Fruit fly (Drosophila melanogaster) whole organism, embryonic: ENCODE measurements around the gene Ripalpha.
A peak's percentile ranks its signal among the peaks of the same experiment; 100 is the strongest.

Experiments used
- Asciz ChIP-seq: fragments of 200-800 bp; sonication (Bioruptor generic); optimal IDR thresholded peaks from 2 replicates; lab custom pipeline; 2017; ENCODE audit warnings: missing biosample characterization, mild to moderate bottlenecking, missing genetic modification characterization, missing genetic modification reagents
- Atf3 ChIP-seq: fragments of 200-800 bp; sonication (Bioruptor generic); optimal IDR thresholded peaks from 3 replicates; lab custom pipeline; 2016; ENCODE audit warnings: missing biosample characterization, missing genetic modification characterization
- Atf6 ChIP-seq: fragments of 200-800 bp; sonication (Bioruptor generic); IDR thresholded peaks from 2 replicates; pipeline ENCODE4 v1.3.6; 2022; ENCODE audit warnings: missing biosample characterization, missing genetic modification characterization
- BEAF-32 ChIP-seq: fragments of 200-800 bp; sonication (Bioruptor generic); optimal IDR thresholded peaks from 3 replicates; lab custom pipeline; 2017; ENCODE audit warnings: missing biosample characterization, missing genetic modification characterization, mild to moderate bottlenecking, moderate library complexity, missing genetic modification reagents
- Bgb ChIP-seq: fragments of 200-800 bp; sonication (Bioruptor generic); IDR thresholded peaks from 2 replicates; pipeline ENCODE4 v1.3.6; 2022; ENCODE audit warnings: missing biosample characterization, missing genetic modification characterization; ENCODE audit not compliant: partially characterized antibody
- Blimp-1 ChIP-seq: fragments of 200-800 bp; sonication (Bioruptor generic); optimal IDR thresholded peaks from 3 replicates; lab custom pipeline; 2018; ENCODE audit warnings: missing biosample characterization, missing genetic modification characterization, mild to moderate bottlenecking, moderate library complexity, missing genetic modification reagents
- CG10267 ChIP-seq: fragments of 200-800 bp; sonication (Bioruptor generic); optimal IDR thresholded peaks from 2 replicates; lab custom pipeline; 2018; ENCODE audit warnings: missing biosample characterization, mild to moderate bottlenecking, missing genetic modification characterization, moderate library complexity
- CG10654 ChIP-seq: fragments of 200-800 bp; sonication (Bioruptor generic); optimal IDR thresholded peaks from 2 replicates; lab custom pipeline; 2016; ENCODE audit warnings: missing biosample characterization, missing genetic modification characterization
- CG12659 ChIP-seq: fragments of 200-800 bp; sonication (Bioruptor generic); optimal IDR thresholded peaks from 3 replicates; lab custom pipeline; 2017; ENCODE audit warnings: mild to moderate bottlenecking, missing biosample characterization, missing genetic modification reagents, missing genetic modification characterization
- CG12744 ChIP-seq: fragments of 200-800 bp; sonication (Bioruptor generic); optimal IDR thresholded peaks from 2 replicates; lab custom pipeline; 2016; ENCODE audit warnings: missing biosample characterization, missing genetic modification characterization
- CG13775 ChIP-seq: fragments of 200-800 bp; sonication (Bioruptor generic); optimal IDR thresholded peaks from 3 replicates; lab custom pipeline; 2017; ENCODE audit warnings: missing biosample characterization, mild to moderate bottlenecking, missing genetic modification characterization
- CG1603 ChIP-seq: fragments of 200-800 bp; sonication (Bioruptor generic); optimal IDR thresholded peaks from 2 replicates; lab custom pipeline; 2019; ENCODE audit warnings: missing biosample characterization, mild to moderate bottlenecking, missing genetic modification characterization, moderate library complexity
- CG17186 ChIP-seq: fragments of 200-800 bp; sonication (Bioruptor generic); optimal IDR thresholded peaks from 3 replicates; lab custom pipeline; 2017; ENCODE audit warnings: missing biosample characterization, missing genetic modification reagents, missing genetic modification characterization
- CG17361 ChIP-seq: fragments of 200-800 bp; sonication (Bioruptor generic); IDR thresholded peaks from 3 replicates; pipeline ENCODE4 v1.3.6; 2022; ENCODE audit warnings: missing biosample characterization, missing genetic modification characterization
- CG17802 ChIP-seq: fragments of 200-800 bp; sonication (Bioruptor generic); optimal IDR thresholded peaks from 2 replicates; lab custom pipeline; 2018; ENCODE audit warnings: missing biosample characterization, mild to moderate bottlenecking, missing genetic modification characterization, moderate library complexity
- CG2678 ChIP-seq: fragments of 200-800 bp; sonication (Bioruptor generic); optimal IDR thresholded peaks from 3 replicates; lab custom pipeline; 2019; ENCODE audit warnings: missing biosample characterization, mild to moderate bottlenecking, missing genetic modification characterization, moderate library complexity
- CG2875 ChIP-seq: fragments of 200-800 bp; sonication (Bioruptor generic); optimal IDR thresholded peaks from 2 replicates; lab custom pipeline; 2017; ENCODE audit warnings: missing biosample characterization, mild to moderate bottlenecking, missing genetic modification characterization, missing genetic modification reagents
- CG30020 ChIP-seq: fragments of 200-800 bp; optimal IDR thresholded peaks from 2 replicates; lab custom pipeline; 2019; ENCODE audit warnings: missing biosample characterization, mild to moderate bottlenecking, missing genetic modification characterization, moderate library complexity
- CG3163 ChIP-seq: fragments of 200-800 bp; sonication (Bioruptor generic); optimal IDR thresholded peaks from 3 replicates; lab custom pipeline; 2016; ENCODE audit warnings: missing biosample characterization, missing genetic modification characterization
- CG3281 ChIP-seq: fragments of 200-800 bp; sonication (Bioruptor generic); optimal IDR thresholded peaks from 3 replicates; lab custom pipeline; 2017; ENCODE audit warnings: missing biosample characterization, mild to moderate bottlenecking, missing genetic modification characterization
- CG34422 ChIP-seq: fragments of 200-800 bp; sonication (Bioruptor generic); IDR thresholded peaks from 3 replicates; pipeline ENCODE4 v1.3.6; 2022; ENCODE audit warnings: missing biosample characterization, missing genetic modification characterization
- CG3726 ChIP-seq: fragments of 200-800 bp; sonication (Bioruptor generic); IDR thresholded peaks from 3 replicates; pipeline ENCODE4, ENCODE4 v1.3.6; 2022; ENCODE audit warnings: missing biosample characterization, missing genetic modification characterization
- CG4617 ChIP-seq: fragments of 200-800 bp; sonication (Bioruptor generic); optimal IDR thresholded peaks from 3 replicates; lab custom pipeline; 2016; ENCODE audit warnings: missing biosample characterization, missing genetic modification characterization, borderline replicate concordance
- CG4707 ChIP-seq: fragments of 200-800 bp; sonication (Bioruptor generic); optimal IDR thresholded peaks from 2 replicates; lab custom pipeline; 2018; ENCODE audit warnings: missing biosample characterization, mild to moderate bottlenecking, missing genetic modification characterization, moderate library complexity
- CG7357 ChIP-seq: fragments of 200-800 bp; sonication (Bioruptor generic); IDR thresholded peaks from 3 replicates; pipeline ENCODE4 v1.3.6; 2022; ENCODE audit warnings: missing biosample characterization, missing genetic modification characterization
- CG7786 ChIP-seq: fragments of 200-800 bp; sonication (Bioruptor generic); optimal IDR thresholded peaks from 2 replicates; lab custom pipeline; 2016; ENCODE audit warnings: missing biosample characterization, missing genetic modification characterization
- CG7928 ChIP-seq: fragments of 200-800 bp; sonication (Bioruptor generic); optimal IDR thresholded peaks from 2 replicates; lab custom pipeline; 2017; ENCODE audit warnings: missing biosample characterization, mild to moderate bottlenecking, missing genetic modification characterization
- CG9797 ChIP-seq: fragments of 200-800 bp; sonication (Bioruptor generic); optimal IDR thresholded peaks from 3 replicates; lab custom pipeline; 2018; ENCODE audit warnings: missing biosample characterization, mild to moderate bottlenecking, missing genetic modification characterization
- HHEX ChIP-seq: fragments of 200-800 bp; sonication (Bioruptor generic); optimal IDR thresholded peaks from 3 replicates; lab custom pipeline; 2017; ENCODE audit warnings: missing biosample characterization, mild to moderate bottlenecking, missing genetic modification characterization, missing genetic modification reagents
- Hsf ChIP-seq: fragments of 200-800 bp; sonication (Bioruptor generic); optimal IDR thresholded peaks from 3 replicates; lab custom pipeline; 2016; ENCODE audit warnings: missing biosample characterization, missing genetic modification characterization
- Lpt ChIP-seq: fragments of >200 bp; optimal IDR thresholded peaks from 2 replicates; lab custom pipeline; 2018; ENCODE audit warnings: missing biosample characterization, missing genetic modification characterization
- MESR4 ChIP-seq: fragments of 200-800 bp; sonication (Bioruptor generic); optimal IDR thresholded peaks from 2 replicates; lab custom pipeline; 2018; ENCODE audit warnings: missing biosample characterization, mild to moderate bottlenecking, missing genetic modification characterization, moderate library complexity
- Med ChIP-seq: fragments of 200-800 bp; sonication (Bioruptor generic); peaks from one replicate; lab custom pipeline; 2016; ENCODE audit warnings: missing biosample characterization, missing genetic modification characterization, mild to moderate bottlenecking, inconsistent platforms, moderate library complexity
- Myb ChIP-seq: fragments of 200-800 bp; sonication (Bioruptor generic); optimal IDR thresholded peaks from 2 replicates; lab custom pipeline; 2016; ENCODE audit warnings: missing biosample characterization, missing genetic modification characterization
- Ravus ChIP-seq: fragments of 200-800 bp; sonication (Bioruptor generic); IDR thresholded peaks from 2 replicates; pipeline ENCODE4 v1.3.6; 2022; ENCODE audit warnings: missing biosample characterization, missing genetic modification characterization
- YL-1 ChIP-seq: fragments of 200-800 bp; sonication (Bioruptor generic); optimal IDR thresholded peaks from 3 replicates; lab custom pipeline; 2017; ENCODE audit warnings: missing biosample characterization, mild to moderate bottlenecking, missing genetic modification characterization
- bigmax ChIP-seq: fragments of 200-800 bp; sonication (Bioruptor generic); optimal IDR thresholded peaks from 2 replicates; lab custom pipeline; 2018; ENCODE audit warnings: missing biosample characterization, mild to moderate bottlenecking, missing genetic modification characterization
- crc ChIP-seq: fragments of 200-800 bp; sonication (Bioruptor generic); optimal IDR thresholded peaks from 2 replicates; lab custom pipeline; 2016; ENCODE audit warnings: missing biosample characterization, missing genetic modification characterization
- crp ChIP-seq, 2 experiments: fragments of 200-800 bp; sonication (Bioruptor generic); optimal IDR thresholded peaks; 2 replicates in 1 of 2; 3 replicates in 1 of 2; lab custom pipeline; 2017; ENCODE audit warnings: missing biosample characterization in 2 of 2, missing genetic modification characterization in 2 of 2, mild to moderate bottlenecking in 1 of 2, moderate library complexity in 1 of 2
- gfzf ChIP-seq: fragments of 200-800 bp; sonication (Bioruptor generic); optimal IDR thresholded peaks from 2 replicates; lab custom pipeline; 2016; ENCODE audit warnings: missing biosample characterization, mild to moderate bottlenecking, missing genetic modification characterization, moderate library complexity
- pzg ChIP-seq: fragments of 200-800 bp; sonication (Bioruptor generic); optimal IDR thresholded peaks from 3 replicates; lab custom pipeline; 2018; ENCODE audit warnings: missing biosample characterization, mild to moderate bottlenecking, missing genetic modification characterization, moderate library complexity
- run ChIP-seq: fragments of 200-800 bp; sonication (Bioruptor generic); optimal IDR thresholded peaks from 3 replicates; lab custom pipeline; 2018; ENCODE audit warnings: missing biosample characterization, mild to moderate bottlenecking, missing genetic modification characterization
- sens ChIP-seq: fragments of 200-800 bp; sonication (Bioruptor generic); peaks from one replicate; lab custom pipeline; 2016; ENCODE audit warnings: missing biosample characterization, missing genetic modification characterization
- stwl ChIP-seq: fragments of 200-800 bp; sonication (Bioruptor generic); optimal IDR thresholded peaks from 3 replicates; lab custom pipeline; 2018; ENCODE audit warnings: missing biosample characterization, mild to moderate bottlenecking, missing genetic modification characterization, moderate library complexity
- trem ChIP-seq: fragments of 200-800 bp; optimal IDR thresholded peaks from 3 replicates; lab custom pipeline; 2019; ENCODE audit warnings: missing biosample characterization, mild to moderate bottlenecking, missing genetic modification characterization, moderate library complexity
- unc-4 ChIP-seq: fragments of 200-800 bp; sonication (Bioruptor generic); IDR thresholded peaks from 2 replicates; pipeline ENCODE4 v1.3.6; 2022; ENCODE audit warnings: missing biosample characterization, missing genetic modification characterization; ENCODE audit not compliant: partially characterized antibody
- wek ChIP-seq: fragments of 200-800 bp; sonication (Bioruptor generic); optimal IDR thresholded peaks from 3 replicates; lab custom pipeline; 2018; ENCODE audit warnings: missing biosample characterization, mild to moderate bottlenecking, missing genetic modification characterization, moderate library complexity

Gene Ripalpha

DNA sequence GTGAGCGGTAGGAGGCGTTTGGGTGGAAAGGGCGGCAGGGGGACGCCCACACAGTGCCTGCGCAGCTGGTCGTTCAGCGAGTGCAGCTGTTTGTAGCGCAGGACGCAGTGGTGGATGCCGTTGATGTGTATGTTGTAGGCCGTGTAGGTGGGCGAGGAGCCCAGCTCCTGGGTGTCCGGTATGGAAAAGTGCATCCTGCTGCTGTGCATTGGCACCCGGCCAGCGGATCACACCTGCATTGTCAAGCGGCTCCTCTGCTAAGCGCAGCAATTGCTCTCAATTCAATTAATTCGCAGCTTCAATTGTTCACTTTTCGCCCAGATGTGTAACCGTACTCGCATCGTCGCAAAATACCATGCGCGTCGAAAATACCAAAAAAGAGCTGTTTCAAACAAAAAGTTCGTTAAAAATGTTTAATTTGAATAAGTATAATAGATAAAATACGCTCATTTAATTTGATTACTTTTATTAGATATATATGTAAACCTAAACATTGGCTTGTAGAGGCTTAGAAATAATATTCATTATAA is 5.9 kb upstream of the Ripalpha start, which contains the start of gene Snx17 (continued):
- TF ChIP-seq CG7357 (GFP tag; lab: Robert Waterston, UW) (no peak), crp (GFP tag; optimal IDR thresholded peaks at IDR 0.05; lab: Kevin White, UChicago) (peak in 1 of 2 experiments; percentile 31), CG7786 (GFP tag; lab: Kevin White, UChicago) (no peak), CG12744 (GFP tag; lab: Kevin White, UChicago) (no peak), Lpt (no peak), CG3726 (GFP tag; lab: Robert Waterston, UW) (no peak), CG3163 (GFP tag; lab: Kevin White, UChicago) (no peak), HHEX (no peak), CG3281 (GFP tag; lab: Kevin White, UChicago) (no peak), Bgb (GFP tag; lab: Robert Waterston, UW) (0 out of 2 replicates have a peak, but pooled peaks have one; percentile 8), CG17361 (no peak)

DNA sequence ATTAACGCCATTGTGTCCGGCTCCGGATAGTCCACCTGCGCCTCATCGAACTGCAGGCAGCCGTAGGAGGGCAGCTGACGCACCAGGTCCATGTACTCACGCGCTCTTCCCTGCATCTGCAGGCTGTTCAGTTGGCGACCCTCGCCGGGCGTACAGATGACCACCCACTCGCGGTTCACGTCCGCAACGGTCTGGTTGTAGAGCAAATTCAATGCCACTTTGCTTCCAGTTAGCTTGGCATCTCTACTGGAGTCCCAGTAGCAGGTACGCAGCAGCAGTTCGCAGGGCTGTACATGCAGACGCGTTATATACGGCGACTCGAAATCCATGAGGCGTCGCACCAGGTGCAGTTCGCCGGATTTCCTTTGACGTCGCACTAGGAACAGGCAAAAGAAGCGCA is 5.2 kb upstream of the Ripalpha start:
- TF ChIP-seq Atf3 (GFP tag; lab: Kevin White, UChicago): no peak
- TF ChIP-seq Hsf (GFP tag; lab: Kevin White, UChicago): no peak
- no peak for TF ChIP-seq run (tag; lab: Kevin White, UChicago)
- no peak for TF ChIP-seq Atf6 (GFP tag; lab: Robert Waterston, UW)
- TF ChIP-seq wek (GFP tag; lab: Kevin White, UChicago): no peak
- no peak for TF ChIP-seq CG17186 (GFP tag; lab: Kevin White, UChicago)
- no peak for TF ChIP-seq Ravus
- no peak for TF ChIP-seq unc-4
- no peak for TF ChIP-seq CG2678
- no peak for TF ChIP-seq Asciz (GFP tag; lab: Kevin White, UChicago)
- peak; percentile 53 for TF ChIP-seq Med (GFP tag; lab: Kevin White, UChicago)
- TF ChIP-seq crc (GFP tag; lab: Kevin White, UChicago): no peak
- no peak for TF ChIP-seq CG4707 (GFP tag; lab: Kevin White, UChicago)
- TF ChIP-seq Blimp-1 (GFP tag; lab: Kevin White, UChicago): no peak
- TF ChIP-seq CG2875: no peak
- 0 out of 3 replicates have a peak, but pooled peaks have one; percentile 24 for TF ChIP-seq CG34422

DNA sequence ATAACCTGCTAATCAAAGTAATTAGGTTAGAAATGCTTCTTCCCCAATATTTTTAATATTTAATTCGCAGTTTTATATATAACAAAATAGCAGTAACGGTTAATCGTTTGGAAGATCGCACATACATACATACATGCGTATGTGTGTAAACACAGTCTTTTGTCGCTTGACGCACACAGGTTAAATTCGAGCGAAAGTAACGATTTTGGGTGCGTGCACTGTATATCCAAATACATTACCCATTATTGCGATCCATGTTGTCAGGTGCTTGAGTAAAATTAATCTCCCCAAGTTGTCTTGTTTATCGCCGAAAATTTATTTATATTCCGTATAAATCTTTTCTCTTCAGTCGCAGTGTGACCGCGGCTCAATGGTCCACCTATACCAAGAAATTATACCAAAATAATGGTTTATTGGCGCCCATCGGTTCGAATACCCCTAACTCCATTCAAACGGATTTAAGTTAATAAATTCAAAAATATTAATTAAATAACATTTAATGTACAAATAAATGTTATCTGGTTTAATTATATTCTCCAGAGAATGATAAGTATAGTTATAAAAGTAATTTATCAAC is 3.2 kb upstream of the Ripalpha start, which contains the start of gene CG34159:
Gene CG34159, minus strand, starts transcription at position 385 of the 577 bp plus-strand sequence.
- TF ChIP-seq stwl (tag; lab: Kevin White, UChicago): peak; percentile 40
- peak; percentile 51 for TF ChIP-seq CG17802 (tag; lab: Kevin White, UChicago)
- TF ChIP-seq CG10654: no peak
- no peak for TF ChIP-seq CG7928
- TF ChIP-seq sens (GFP tag; lab: Kevin White, UChicago): peak; percentile 56
- peak; percentile 62 for TF ChIP-seq CG12659
- TF ChIP-seq CG13775 (GFP tag; lab: Kevin White, UChicago): no peak
- peak; percentile 56 for TF ChIP-seq Myb
- TF ChIP-seq Med (GFP tag; lab: Kevin White, UChicago): peak; percentile 22
- peak; percentile 64 for TF ChIP-seq CG30020 (tag; lab: Kevin White, UChicago)
- peak; percentile 9 for TF ChIP-seq BEAF-32 (GFP tag; lab: Kevin White, UChicago)
- TF ChIP-seq trem (tag; lab: Kevin White, UChicago): peak; percentile 50
- TF ChIP-seq gfzf (GFP tag; lab: Kevin White, UChicago): peak; percentile 70
- TF ChIP-seq YL-1 (GFP tag; lab: Kevin White, UChicago): peak; percentile 62
- peak; percentile 41 for TF ChIP-seq bigmax (GFP tag; lab: Kevin White, UChicago)
- TF ChIP-seq CG1603 (tag; lab: Kevin White, UChicago): peak; percentile 17
- peak; percentile 90 for TF ChIP-seq CG4617 (GFP tag; lab: Kevin White, UChicago)
- peak; percentile 95 for TF ChIP-seq wek (GFP tag; lab: Kevin White, UChicago)
- peak; percentile 55 for TF ChIP-seq pzg (GFP tag; lab: Kevin White, UChicago)
- TF ChIP-seq CG10267: peak; percentile 12
- TF ChIP-seq MESR4 (GFP tag; lab: Kevin White, UChicago): peak; percentile 90
- TF ChIP-seq CG9797 (GFP tag; lab: Kevin White, UChicago): peak; percentile 65
